Worm (Caenorhabditis elegans): ENCODE measurements around the gene nhr-187.

nhr-187 gene

ce11 chrV:3820875-3821274 lies 41.9 kb downstream of the nhr-187 start:
- no peak for TF ChIP-seq npax-4 (tag; optimal IDR thresholded peaks at IDR 0.05)

- no peak for TF ChIP-seq odd-2 (tag; optimal IDR thresholded peaks at IDR 0.05)
- no peak for TF ChIP-seq fax-1 (tag; optimal IDR thresholded peaks at IDR 0.05)
- TF ChIP-seq ceh-31 (tag; optimal IDR thresholded peaks at IDR 0.05) = peak; percentile 3
- no peak for TF ChIP-seq fkh-10 (GFP tag; optimal IDR thresholded peaks at IDR 0.05)
- TF ChIP-seq unc-42 (tag; optimal IDR thresholded peaks at IDR 0.05) = peak; percentile 44
- no peak for TF ChIP-seq ets-4 (tag; optimal IDR thresholded peaks at IDR 0.05)
Observed at ce11 chrV:3814938-3815337, 47.8 kb downstream of the nhr-187 start, which contains the start of gene H10D18.1. H10D18.1 (plus strand) TSS chrV:3815214.

DNA sequence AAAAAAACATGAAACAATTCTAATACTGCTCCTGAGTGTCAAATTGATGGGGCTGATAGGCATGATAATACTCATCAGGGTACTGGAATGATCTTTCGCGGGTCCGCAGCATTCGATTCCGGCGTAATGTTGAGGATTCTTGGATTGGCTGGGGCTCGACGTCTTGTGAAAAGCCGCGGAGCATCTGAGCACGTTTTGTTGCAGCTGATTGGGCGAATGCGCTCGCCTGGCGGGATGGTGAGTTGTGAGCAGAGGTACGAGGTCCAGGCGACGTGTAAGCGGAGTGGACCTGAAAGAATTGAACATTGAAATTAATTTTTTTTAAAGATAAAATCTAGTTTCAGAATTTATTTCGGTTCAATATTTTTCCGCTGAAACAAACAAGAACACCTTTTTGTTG lies 48.7 kb downstream of the nhr-187 start:
- no peak for TF ChIP-seq ceh-19 (GFP tag; optimal IDR thresholded peaks at IDR 0.05)
- no peak for TF ChIP-seq C38D4.7 (GFP tag; optimal IDR thresholded peaks at IDR 0.05)
- TF ChIP-seq nfya-1 (tag; optimal IDR thresholded peaks at IDR 0.05) = no peak
- TF ChIP-seq syd-9 (tag; optimal IDR thresholded peaks at IDR 0.05) = no peak
- TF ChIP-seq ceh-22 (tag; optimal IDR thresholded peaks at IDR 0.05) = no peak
- TF ChIP-seq pat-9 (tag; optimal IDR thresholded peaks at IDR 0.05) = no peak
- no peak for TF ChIP-seq ceh-48 (tag; optimal IDR thresholded peaks at IDR 0.05)
- TF ChIP-seq ets-4 (tag; optimal IDR thresholded peaks at IDR 0.05) = no peak

- no peak for TF ChIP-seq ceh-30 (tag; optimal IDR thresholded peaks at IDR 0.05)
- no peak for TF ChIP-seq ref-2 (tag; optimal IDR thresholded peaks at IDR 0.05)
- TF ChIP-seq unc-42 (tag; optimal IDR thresholded peaks at IDR 0.05) = no peak
- TF ChIP-seq elt-2 (tag; optimal IDR thresholded peaks at IDR 0.05) = no peak
- TF ChIP-seq lim-6 (tag; optimal IDR thresholded peaks at IDR 0.05) = no peak
- TF ChIP-seq hlh-15 (tag; optimal IDR thresholded peaks at IDR 0.05) = no peak
- TF ChIP-seq ceh-48 (tag; optimal IDR thresholded peaks at IDR 0.05) = no peak
- no peak for TF ChIP-seq ttx-3 (tag; optimal IDR thresholded peaks at IDR 0.05)
- TF ChIP-seq lin-11 (tag; optimal IDR thresholded peaks at IDR 0.05) = no peak
Observed at ce11 chrV:3812291-3812690, 50.5 kb downstream of the nhr-187 start, which contains the start of gene scl-12. scl-12 (plus strand) TSS chrV:3812591.

ce11 chrV:3811541-3811940 lies 51.2 kb downstream of the nhr-187 start, which contains the start of gene scl-13:
scl-13 (minus strand) TSS chrV:3811641.
- TF ChIP-seq ceh-31 (tag; optimal IDR thresholded peaks at IDR 0.05) (no peak), ceh-48 (tag; optimal IDR thresholded peaks at IDR 0.05) (no peak), hlh-6 (tag; optimal IDR thresholded peaks at IDR 0.05) (no peak), mec-3 (tag; optimal IDR thresholded peaks at IDR 0.05; ENCODE audit: borderline replicate concordance) (no peak), pha-4 (tag; optimal IDR thresholded peaks at IDR 0.05) (no peak), C08G9.2 (tag; optimal IDR thresholded peaks at IDR 0.05) (no peak), fax-1 (tag; optimal IDR thresholded peaks at IDR 0.05) (no peak), T23F11.4 (GFP tag; optimal IDR thresholded peaks at IDR 0.05) (no peak)
